Worm (Caenorhabditis elegans): ENCODE results near the gene F36H5.13.

Gene F36H5.13

ce11 chrII:1738844-1739243 is 11.5 kb downstream of the F36H5.13 start, which contains the start of the genes irld-9 and irld-33:
TSS of gene irld-9 (minus strand) at chrII:1738944.
TSS of gene irld-33 (plus strand) at chrII:1739052.
- TF ChIP-seq fkh-2 (tag; optimal IDR thresholded peaks at IDR 0.05) (no peak), egl-27 (tag; optimal IDR thresholded peaks at IDR 0.05) (no peak), snpc-4 (tag; optimal IDR thresholded peaks at IDR 0.05) (no peak), zag-1 (tag; optimal IDR thresholded peaks at IDR 0.05) (no peak), nhr-76 (tag; optimal IDR thresholded peaks at IDR 0.05) (no peak)

- TF ChIP-seq ztf-11 (tag; optimal IDR thresholded peaks at IDR 0.05) (no peak), nhr-23 (tag; optimal IDR thresholded peaks at IDR 0.05) (no peak), elt-2 (tag; optimal IDR thresholded peaks at IDR 0.05) (no peak), ceh-82 (tag; optimal IDR thresholded peaks at IDR 0.05) (no peak), R02D3.7 (tag; optimal IDR thresholded peaks at IDR 0.05) (no peak), aly-2 (tag; optimal IDR thresholded peaks at IDR 0.05) (no peak), fkh-10 (GFP tag; optimal IDR thresholded peaks at IDR 0.05) (no peak), elt-3 (tag; optimal IDR thresholded peaks at IDR 0.05) (no peak), egl-5 (tag; optimal IDR thresholded peaks at IDR 0.05) (no peak), nhr-11 (tag; optimal IDR thresholded peaks at IDR 0.05) (no peak), lsy-12 (tag; optimal IDR thresholded peaks at IDR 0.05) (no peak), pqm-1 (tag; optimal IDR thresholded peaks at IDR 0.05) (no peak), skn-1 (tag; optimal IDR thresholded peaks at IDR 0.05) (no peak), nhr-76 (tag; optimal IDR thresholded peaks at IDR 0.05) (no peak)
These were observed 14.0 kb downstream of the F36H5.13 start, which contains the start of gene ceh-83 for ce11 chrII:1736353-1736752. TSS of gene ceh-83 (minus strand) at chrII:1736533.

- no peak for TF ChIP-seq pqm-1 (tag; optimal IDR thresholded peaks at IDR 0.05)
These were observed 15.2 kb downstream of the F36H5.13 start for ce11 chrII:1735145-1735544.

- TF ChIP-seq sea-2 (GFP tag; optimal IDR thresholded peaks at IDR 0.05) (no peak), nhr-67 (tag; optimal IDR thresholded peaks at IDR 0.05) (no peak), mml-1 (tag; optimal IDR thresholded peaks at IDR 0.05) (no peak), zag-1 (tag; optimal IDR thresholded peaks at IDR 0.05) (no peak), unc-39 (tag; optimal IDR thresholded peaks at IDR 0.05) (no peak), mdl-1 (tag; optimal IDR thresholded peaks at IDR 0.05) (no peak), nhr-76 (tag; optimal IDR thresholded peaks at IDR 0.05) (no peak), ztf-11 (tag; optimal IDR thresholded peaks at IDR 0.05) (no peak), fkh-10 (GFP tag; optimal IDR thresholded peaks at IDR 0.05) (no peak), skn-1 (tag; optimal IDR thresholded peaks at IDR 0.05) (no peak)
These were observed 18.4 kb downstream of the F36H5.13 start, which contains the start of gene ceh-82 for ce11 chrII:1731932-1732331. TSS of gene ceh-82 (plus strand) at chrII:1732232.

ce11 chrII:1730103-1730502 is 20.2 kb downstream of the F36H5.13 start, which contains the start of gene ceh-81:
TSS of gene ceh-81 (plus strand) at chrII:1730403.
- TF ChIP-seq zag-1 (tag; optimal IDR thresholded peaks at IDR 0.05) (no peak), ztf-11 (tag; optimal IDR thresholded peaks at IDR 0.05) (no peak), nhr-237 (tag; optimal IDR thresholded peaks at IDR 0.05) (no peak), egl-27 (tag; optimal IDR thresholded peaks at IDR 0.05) (no peak), skn-1 (tag; optimal IDR thresholded peaks at IDR 0.05) (no peak), nhr-25 (tag; optimal IDR thresholded peaks at IDR 0.05) (no peak)

ce11 chrII:1728253-1728652 is 22.1 kb downstream of the F36H5.13 start, which contains the start of gene btb-9:
TSS of gene btb-9 (plus strand) at chrII:1728506.
- no peak for TF ChIP-seq pha-4 (tag; optimal IDR thresholded peaks at IDR 0.05)
- TF ChIP-seq nhr-23 (tag; optimal IDR thresholded peaks at IDR 0.05): no peak
- TF ChIP-seq nhr-67 (tag; optimal IDR thresholded peaks at IDR 0.05): no peak
- TF ChIP-seq ama-1 (optimal IDR thresholded peaks at IDR 0.05): no peak
- TF ChIP-seq ztf-4 (tag; optimal IDR thresholded peaks at IDR 0.05): no peak
- TF ChIP-seq ceh-9 (tag; optimal IDR thresholded peaks at IDR 0.05): no peak
- no peak for TF ChIP-seq nhr-11 (tag; optimal IDR thresholded peaks at IDR 0.05)
- TF ChIP-seq elt-2 (tag; optimal IDR thresholded peaks at IDR 0.05): peak; percentile 92
- peak; percentile 89 for TF ChIP-seq pqm-1 (tag; optimal IDR thresholded peaks at IDR 0.05)
- TF ChIP-seq nhr-43 (tag; optimal IDR thresholded peaks at IDR 0.05; ENCODE audit: poor library complexity, severe bottlenecking): no peak
- TF ChIP-seq elt-3 (tag; optimal IDR thresholded peaks at IDR 0.05): no peak
- TF ChIP-seq ztf-11 (tag; optimal IDR thresholded peaks at IDR 0.05): no peak
- TF ChIP-seq daf-12 (tag; optimal IDR thresholded peaks at IDR 0.05): no peak

Data from whole organism, L3 larva.